Fruit fly (Drosophila melanogaster): ENCODE measurements around the gene COX6CL.

- TF ChIP-seq Blimp-1 (GFP tag; optimal IDR thresholded peaks at IDR 0.05): no peak
- no peak for TF ChIP-seq Eip93F (GFP tag; optimal IDR thresholded peaks at IDR 0.05)
These were observed 47.1 kb downstream of the COX6CL start for dm6 chr2L:5771179-5771578.
